Fruit fly (Drosophila melanogaster) whole organism: ENCODE data around the gene crp.

Experiments
- CG8478 ChIP-seq: fragments of >200 bp; optimal IDR thresholded peaks from 2 replicates; lab custom pipeline; 2018; ENCODE audit warnings: inconsistent platforms
- Dll ChIP-seq: fragments of >200 bp; optimal IDR thresholded peaks from 2 replicates; lab custom pipeline; 2017
- EcR ChIP-seq, 2 experiments: fragments of >200 bp; optimal IDR thresholded peaks; 2 replicates each; lab custom pipeline; 2017; ENCODE audit warnings: missing biosample characterization in 2 of 2, missing genetic modification characterization in 2 of 2, missing genetic modification reagents in 2 of 2
- pan ChIP-seq: fragments of >200 bp; optimal IDR thresholded peaks from 2 replicates; lab custom pipeline; 2017
- psq ChIP-seq: fragments of >200 bp; optimal IDR thresholded peaks from 2 replicates; lab custom pipeline; 2017
- usp ChIP-seq: fragments of >200 bp; optimal IDR thresholded peaks from 2 replicates; lab custom pipeline; 2017; ENCODE audit warnings: missing biosample characterization, missing genetic modification characterization, mixed read lengths

The crp gene

dm6 chr2L:16269232-16270134 is 18.0 kb downstream of the crp start:
- no peak for TF ChIP-seq pan
- TF ChIP-seq Dll (lab: Kevin White, UChicago) = peak; percentile 92
- peak in 1 of 2 experiments; percentile 73 for TF ChIP-seq EcR (GFP tag; optimal IDR thresholded peaks at IDR 0.05; lab: Kevin White, UChicago)

- no peak for TF ChIP-seq usp (GFP tag; lab: Kevin White, UChicago)
- no peak for TF ChIP-seq Dll (lab: Kevin White, UChicago)
- no peak for TF ChIP-seq pan
- no peak for TF ChIP-seq psq (lab: Kevin White, UChicago)
- TF ChIP-seq EcR (GFP tag; optimal IDR thresholded peaks at IDR 0.05; lab: Kevin White, UChicago) = no peak
- no peak for TF ChIP-seq CG8478 (lab: Kevin White, UChicago)
Measured at dm6 chr2L:16268869-16269231, 18.7 kb downstream of the crp start.

- no peak for TF ChIP-seq pan
- peak; percentile 60 for TF ChIP-seq Dll (lab: Kevin White, UChicago)
- peak in 1 of 2 experiments; percentile 76 for TF ChIP-seq EcR (GFP tag; optimal IDR thresholded peaks at IDR 0.05; lab: Kevin White, UChicago)
- no peak for TF ChIP-seq CG8478 (lab: Kevin White, UChicago)
- no peak for TF ChIP-seq usp (GFP tag; lab: Kevin White, UChicago)
- no peak for TF ChIP-seq psq (lab: Kevin White, UChicago)
Measured at dm6 chr2L:16268107-16268539, 19.4 kb downstream of the crp start.

- no peak for TF ChIP-seq CG8478 (lab: Kevin White, UChicago)
- no peak for TF ChIP-seq EcR (GFP tag; optimal IDR thresholded peaks at IDR 0.05; lab: Kevin White, UChicago)
- no peak for TF ChIP-seq pan
- no peak for TF ChIP-seq usp (GFP tag; lab: Kevin White, UChicago)
- TF ChIP-seq Dll (lab: Kevin White, UChicago) = no peak
- no peak for TF ChIP-seq psq (lab: Kevin White, UChicago)
Measured at dm6 chr2L:16267159-16268065, 20.1 kb downstream of the crp start.

dm6 chr2L:16263723-16264122 is 23.8 kb downstream of the crp start:
- no peak for TF ChIP-seq EcR (GFP tag; optimal IDR thresholded peaks at IDR 0.05; lab: Kevin White, UChicago)
- TF ChIP-seq CG8478 (lab: Kevin White, UChicago) = no peak
- no peak for TF ChIP-seq psq (lab: Kevin White, UChicago)
- no peak for TF ChIP-seq pan
- no peak for TF ChIP-seq usp (GFP tag; lab: Kevin White, UChicago)
- TF ChIP-seq Dll (lab: Kevin White, UChicago) = no peak

dm6 chr2L:16261576-16262217 is 25.8 kb downstream of the crp start, which contains the start of the genes twe and CG4935:
Gene twe (minus strand): TSS chr2L:16261877.
Gene CG4935 (plus strand): TSS chr2L:16262141.
- TF ChIP-seq CG8478 (lab: Kevin White, UChicago) = no peak
- TF ChIP-seq Dll (lab: Kevin White, UChicago) = no peak
- no peak for TF ChIP-seq psq (lab: Kevin White, UChicago)
- no peak for TF ChIP-seq usp (GFP tag; lab: Kevin White, UChicago)

dm6 chr2L:16257227-16258071 is 30.1 kb downstream of the crp start, which contains the start of the genes PRL-1 and EndoGI:
Gene PRL-1 (minus strand): TSS chr2L:16257606.
Gene EndoGI (plus strand): TSS chr2L:16257688.
- TF ChIP-seq pan = no peak
- TF ChIP-seq CG8478 (lab: Kevin White, UChicago) = peak; percentile 47

- no peak for TF ChIP-seq usp (GFP tag; lab: Kevin White, UChicago)
Measured at dm6 chr2L:16256118-16256435, 31.5 kb downstream of the crp start.

- no peak for TF ChIP-seq usp (GFP tag; lab: Kevin White, UChicago)
Measured at dm6 chr2L:16255232-16256117, 32.1 kb downstream of the crp start.

- TF ChIP-seq CG8478 (lab: Kevin White, UChicago) = no peak
- no peak for TF ChIP-seq usp (GFP tag; lab: Kevin White, UChicago)
- no peak for TF ChIP-seq Dll (lab: Kevin White, UChicago)
- TF ChIP-seq EcR (GFP tag; optimal IDR thresholded peaks at IDR 0.05; lab: Kevin White, UChicago) = no peak
- no peak for TF ChIP-seq pan
- TF ChIP-seq psq (lab: Kevin White, UChicago) = no peak
Measured at dm6 chr2L:16251598-16252131, 35.9 kb downstream of the crp start, which contains the start of gene CG46309. Gene CG46309 (minus strand): TSS chr2L:16251788.
